Fruit fly (Drosophila melanogaster) whole organism, embryonic: Measurements from ENCODE around the gene amrt.

ENCODE experiments used
- Antp ChIP-seq: fragments of 200-800 bp; sonication (Bioruptor generic); optimal IDR thresholded peaks from 3 replicates; lab custom pipeline; 2016; ENCODE audit warnings: missing biosample characterization, missing genetic modification characterization
- Asciz ChIP-seq: fragments of 200-800 bp; sonication (Bioruptor generic); optimal IDR thresholded peaks from 2 replicates; lab custom pipeline; 2017; ENCODE audit warnings: missing biosample characterization, mild to moderate bottlenecking, missing genetic modification characterization, missing genetic modification reagents
- CG10654 ChIP-seq: fragments of 200-800 bp; sonication (Bioruptor generic); optimal IDR thresholded peaks from 2 replicates; lab custom pipeline; 2016; ENCODE audit warnings: missing biosample characterization, missing genetic modification characterization
- CG12659 ChIP-seq: fragments of 200-800 bp; sonication (Bioruptor generic); optimal IDR thresholded peaks from 3 replicates; lab custom pipeline; 2017; ENCODE audit warnings: mild to moderate bottlenecking, missing biosample characterization, missing genetic modification reagents, missing genetic modification characterization
- CG12942 ChIP-seq: fragments of 200-800 bp; sonication (Bioruptor generic); optimal IDR thresholded peaks from 3 replicates; lab custom pipeline; 2016; ENCODE audit warnings: missing biosample characterization, missing genetic modification characterization
- CG13624 ChIP-seq: fragments of 200-800 bp; sonication (Bioruptor generic); optimal IDR thresholded peaks from 2 replicates; lab custom pipeline; 2016; ENCODE audit warnings: missing biosample characterization, missing genetic modification characterization
- CG15514 ChIP-seq: fragments of 200-800 bp; sonication (Bioruptor generic); optimal IDR thresholded peaks from 3 replicates; lab custom pipeline; 2017; ENCODE audit warnings: missing biosample characterization, missing genetic modification characterization, mild to moderate bottlenecking, moderate library complexity, missing genetic modification reagents
- CG1603 ChIP-seq: fragments of 200-800 bp; sonication (Bioruptor generic); optimal IDR thresholded peaks from 2 replicates; lab custom pipeline; 2019; ENCODE audit warnings: missing biosample characterization, mild to moderate bottlenecking, missing genetic modification characterization, moderate library complexity
- CG2116 ChIP-seq: fragments of 200-800 bp; sonication (Bioruptor generic); optimal IDR thresholded peaks from 3 replicates; lab custom pipeline; 2018; ENCODE audit warnings: missing biosample characterization, mild to moderate bottlenecking, missing genetic modification characterization
- CG3281 ChIP-seq: fragments of 200-800 bp; sonication (Bioruptor generic); optimal IDR thresholded peaks from 3 replicates; lab custom pipeline; 2017; ENCODE audit warnings: missing biosample characterization, mild to moderate bottlenecking, missing genetic modification characterization
- CG4617 ChIP-seq: fragments of 200-800 bp; sonication (Bioruptor generic); optimal IDR thresholded peaks from 3 replicates; lab custom pipeline; 2016; ENCODE audit warnings: missing biosample characterization, missing genetic modification characterization, borderline replicate concordance
- CG4707 ChIP-seq: fragments of 200-800 bp; sonication (Bioruptor generic); optimal IDR thresholded peaks from 2 replicates; lab custom pipeline; 2018; ENCODE audit warnings: missing biosample characterization, mild to moderate bottlenecking, missing genetic modification characterization, moderate library complexity
- CG6254 ChIP-seq: fragments of 200-800 bp; sonication (Bioruptor generic); optimal IDR thresholded peaks from 3 replicates; lab custom pipeline; 2017; ENCODE audit warnings: mild to moderate bottlenecking, missing biosample characterization, missing genetic modification reagents, missing genetic modification characterization
- CG6654 ChIP-seq: fragments of 200-800 bp; sonication (Bioruptor generic); optimal IDR thresholded peaks from 2 replicates; lab custom pipeline; 2017; ENCODE audit warnings: missing biosample characterization, mild to moderate bottlenecking, missing genetic modification characterization
- CG6689 ChIP-seq: fragments of 200-800 bp; sonication (Bioruptor generic); IDR thresholded peaks from 2 replicates; pipeline ENCODE4 v1.3.6; 2022; ENCODE audit warnings: missing biosample characterization, missing genetic modification characterization
- CG6791 ChIP-seq: fragments of 200-800 bp; sonication (Bioruptor generic); IDR thresholded peaks from 3 replicates; pipeline ENCODE4 v1.3.6; 2022; ENCODE audit warnings: missing biosample characterization, missing genetic modification characterization; ENCODE audit not compliant: partially characterized antibody
- CG7357 ChIP-seq: fragments of 200-800 bp; sonication (Bioruptor generic); IDR thresholded peaks from 3 replicates; pipeline ENCODE4 v1.3.6; 2022; ENCODE audit warnings: missing biosample characterization, missing genetic modification characterization
- CG8944 ChIP-seq: fragments of 200-800 bp; sonication (Bioruptor generic); optimal IDR thresholded peaks from 3 replicates; lab custom pipeline; 2016; ENCODE audit warnings: missing biosample characterization, missing genetic modification characterization
- Camta ChIP-seq: fragments of 200-800 bp; sonication (Bioruptor generic); optimal IDR thresholded peaks from 2 replicates; lab custom pipeline; 2016; ENCODE audit warnings: missing biosample characterization, missing genetic modification characterization
- Dip3 ChIP-seq: fragments of 200-800 bp; sonication (Bioruptor generic); optimal IDR thresholded peaks from 3 replicates; lab custom pipeline; 2016; ENCODE audit warnings: missing biosample characterization, missing genetic modification characterization
- Drgx ChIP-seq: fragments of 200-800 bp; sonication (Bioruptor generic); IDR thresholded peaks from 2 replicates; pipeline ENCODE4 v1.3.6; 2022; ENCODE audit warnings: missing biosample characterization, missing genetic modification characterization
- E2f2 ChIP-seq: fragments of 200-800 bp; sonication (Bioruptor generic); IDR thresholded peaks from 2 replicates; pipeline ENCODE4 v1.3.6; 2022; ENCODE audit warnings: missing biosample characterization, missing genetic modification characterization
- Eip74EF ChIP-seq, 2 experiments: fragments of 200-800 bp in 1 of 2; fragments of >200 bp in 1 of 2; sonication (Bioruptor generic) in 1 of 2; optimal IDR thresholded peaks; 2 replicates each; lab custom pipeline; 2017 to 2019; ENCODE audit warnings: missing biosample characterization in 2 of 2, missing genetic modification characterization in 2 of 2, mild to moderate bottlenecking in 1 of 2, moderate library complexity in 1 of 2
- HLH54F ChIP-seq: fragments of 200-800 bp; sonication (Bioruptor generic); optimal IDR thresholded peaks from 3 replicates; lab custom pipeline; 2016; ENCODE audit warnings: missing biosample characterization, missing genetic modification characterization
- HmgZ ChIP-seq: fragments of 200-800 bp; sonication (Bioruptor generic); optimal IDR thresholded peaks from 2 replicates; lab custom pipeline; 2018; ENCODE audit warnings: missing biosample characterization, mild to moderate bottlenecking, missing genetic modification characterization
- MESR4 ChIP-seq: fragments of 200-800 bp; sonication (Bioruptor generic); optimal IDR thresholded peaks from 2 replicates; lab custom pipeline; 2018; ENCODE audit warnings: missing biosample characterization, mild to moderate bottlenecking, missing genetic modification characterization, moderate library complexity
- Meics ChIP-seq: fragments of 200-800 bp; sonication (Bioruptor generic); optimal IDR thresholded peaks from 2 replicates; lab custom pipeline; 2017; ENCODE audit warnings: missing biosample characterization, mild to moderate bottlenecking, missing genetic modification characterization
- Mrtf ChIP-seq: fragments of 200-800 bp; sonication (Bioruptor generic); IDR thresholded peaks from 3 replicates; pipeline ENCODE4 v1.3.6; 2022; ENCODE audit warnings: missing biosample characterization, missing genetic modification characterization
- Oaz ChIP-seq: fragments of 200-800 bp; sonication (Bioruptor generic); IDR thresholded peaks from 2 replicates; pipeline ENCODE4 v1.3.6; 2022; ENCODE audit warnings: missing biosample characterization, missing genetic modification characterization
- Side ChIP-seq: fragments of 200-800 bp; sonication (Bioruptor generic); optimal IDR thresholded peaks from 2 replicates; lab custom pipeline; 2016; ENCODE audit warnings: missing biosample characterization, missing genetic modification characterization
- Spps ChIP-seq: fragments of 200-800 bp; sonication (Bioruptor generic); optimal IDR thresholded peaks from 2 replicates; lab custom pipeline; 2018; ENCODE audit warnings: missing biosample characterization, mild to moderate bottlenecking, missing genetic modification characterization
- abd-A ChIP-seq: fragments of 200-800 bp; sonication (Bioruptor generic); optimal IDR thresholded peaks from 3 replicates; lab custom pipeline; 2019; ENCODE audit warnings: missing biosample characterization, mild to moderate bottlenecking, missing genetic modification characterization, moderate library complexity
- bab2 ChIP-seq: fragments of 200-800 bp; sonication (Bioruptor generic); optimal IDR thresholded peaks from 2 replicates; lab custom pipeline; 2016; ENCODE audit warnings: missing biosample characterization, missing genetic modification characterization
- cg ChIP-seq: fragments of 200-800 bp; sonication (Bioruptor generic); optimal IDR thresholded peaks from 3 replicates; lab custom pipeline; 2019; ENCODE audit warnings: missing biosample characterization, mild to moderate bottlenecking, missing genetic modification characterization, moderate library complexity
- ci ChIP-seq: fragments of 200-800 bp; sonication (Bioruptor generic); IDR thresholded peaks from 3 replicates; pipeline ENCODE4 v1.3.6; 2022; ENCODE audit warnings: missing biosample characterization, missing genetic modification characterization
- ftz-f1 ChIP-seq: fragments of 200-800 bp; sonication (Bioruptor generic); optimal IDR thresholded peaks from 2 replicates; lab custom pipeline; 2016; ENCODE audit warnings: missing biosample characterization, missing genetic modification characterization
- hkb ChIP-seq, 2 experiments: fragments of 200-800 bp in 1 of 2; fragments of >200 bp in 1 of 2; sonication (Bioruptor generic) in 1 of 2; IDR thresholded peaks in 1 of 2; optimal IDR thresholded peaks in 1 of 2; 2 replicates each; pipeline versions ENCODE4 v1.3.6 to Lab custom; 2017 to 2022; ENCODE audit warnings: missing biosample characterization in 1 of 2, missing genetic modification characterization in 1 of 2
- inv ChIP-seq: fragments of 200-800 bp; sonication (Bioruptor generic); IDR thresholded peaks from 2 replicates; pipeline ENCODE4 v1.3.6; 2022; ENCODE audit warnings: missing biosample characterization, missing genetic modification characterization; ENCODE audit not compliant: partially characterized antibody
- jumu ChIP-seq: fragments of 200-800 bp; sonication (Bioruptor generic); optimal IDR thresholded peaks from 3 replicates; lab custom pipeline; 2016; ENCODE audit warnings: missing biosample characterization, missing genetic modification characterization
- kah ChIP-seq: fragments of 200-800 bp; sonication (Bioruptor generic); optimal IDR thresholded peaks from 2 replicates; lab custom pipeline; 2018; ENCODE audit warnings: missing biosample characterization, mild to moderate bottlenecking, missing genetic modification characterization
- pho ChIP-seq: fragments of 200-800 bp; sonication (Bioruptor generic); optimal IDR thresholded peaks from 2 replicates; lab custom pipeline; 2016; ENCODE audit warnings: missing biosample characterization, missing genetic modification characterization
- psq ChIP-seq: fragments of 200-800 bp; sonication (Bioruptor generic); optimal IDR thresholded peaks from 2 replicates; lab custom pipeline; 2017; ENCODE audit warnings: missing biosample characterization, missing genetic modification characterization
- pzg ChIP-seq: fragments of 200-800 bp; sonication (Bioruptor generic); optimal IDR thresholded peaks from 3 replicates; lab custom pipeline; 2018; ENCODE audit warnings: missing biosample characterization, mild to moderate bottlenecking, missing genetic modification characterization, moderate library complexity
- sima ChIP-seq: fragments of 200-800 bp; sonication (Bioruptor generic); optimal IDR thresholded peaks from 2 replicates; lab custom pipeline; 2016; ENCODE audit warnings: missing biosample characterization, missing genetic modification characterization
- toy ChIP-seq: fragments of 200-800 bp; sonication (Bioruptor generic); IDR thresholded peaks from 2 replicates; pipeline ENCODE4 v1.3.6; 2022; ENCODE audit warnings: missing biosample characterization, missing genetic modification characterization
- twi ChIP-seq: fragments of 200-800 bp; optimal IDR thresholded peaks from 2 replicates; lab custom pipeline; 2019; ENCODE audit warnings: missing biosample characterization, mild to moderate bottlenecking, missing genetic modification characterization, moderate library complexity
- vvl ChIP-seq: fragments of 200-800 bp; sonication (Bioruptor generic); IDR thresholded peaks from 2 replicates; pipeline ENCODE4 v1.3.6; 2022; ENCODE audit warnings: missing biosample characterization, missing genetic modification characterization
- wdn ChIP-seq: fragments of 200-800 bp; sonication (Bioruptor generic); IDR thresholded peaks from 2 replicates; pipeline ENCODE4 v1.3.6; 2022; ENCODE audit warnings: missing biosample characterization, missing genetic modification characterization

amrt gene

DNA sequence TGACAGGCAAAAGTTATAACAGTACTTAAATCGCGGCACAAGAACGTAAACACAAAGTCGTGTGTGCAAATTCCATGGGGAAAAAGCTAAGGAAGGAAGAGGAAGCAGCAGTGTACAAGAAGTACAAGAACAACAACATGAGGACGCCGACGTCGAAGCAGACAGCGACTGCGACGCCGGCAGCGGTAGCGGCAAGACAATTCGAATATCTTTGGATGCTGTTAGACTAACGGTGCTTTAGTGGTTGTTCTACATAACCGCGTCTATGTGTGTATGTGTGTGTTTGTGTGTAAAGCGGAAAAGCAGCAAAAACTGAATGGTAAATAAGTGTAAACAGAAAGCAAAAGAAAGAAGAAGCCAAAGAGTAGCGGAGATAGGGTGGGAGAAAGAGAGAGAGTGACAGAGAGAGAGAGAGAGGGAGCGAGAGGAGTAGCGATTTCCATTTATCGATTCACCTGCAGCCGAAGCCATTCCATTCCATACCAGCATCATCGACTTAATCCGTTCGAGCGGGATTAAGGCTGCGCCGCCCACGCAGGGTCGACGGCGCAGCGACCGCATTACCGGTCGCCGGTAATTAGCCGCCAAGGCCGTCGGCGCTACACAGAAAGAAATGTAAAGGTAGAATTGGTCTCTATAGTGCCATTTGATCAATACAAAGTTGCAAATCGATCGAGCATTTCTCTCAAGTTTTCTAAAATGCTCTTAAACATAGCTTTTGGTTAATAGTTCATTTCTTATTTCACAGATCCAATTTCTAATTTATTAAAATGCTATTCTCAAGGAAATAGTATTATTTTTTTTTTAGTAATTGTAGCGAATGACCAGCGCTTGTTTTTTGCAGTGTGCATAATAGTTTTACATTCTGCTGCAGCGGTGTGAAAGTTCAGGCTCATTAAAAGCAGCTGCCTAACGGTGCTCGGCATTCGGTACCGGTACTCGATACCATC is 2.0 kb downstream of the amrt start (continued):
- TF ChIP-seq Antp (GFP tag; lab: Kevin White, UChicago) (peak; percentile 11), CG12942 (GFP tag; lab: Kevin White, UChicago) (no peak), sima (GFP tag; lab: Kevin White, UChicago) (no peak), CG4617 (GFP tag; lab: Kevin White, UChicago) (no peak), psq (GFP tag; lab: Kevin White, UChicago) (peak; percentile 31), MESR4 (no peak), Meics (GFP tag; lab: Kevin White, UChicago) (peak; percentile 33), wdn (no peak), abd-A (tag; lab: Kevin White, UChicago) (peak; percentile 50), CG3281 (GFP tag; lab: Kevin White, UChicago) (peak; percentile 49), vvl (GFP tag; lab: Robert Waterston, UW) (peak; percentile 73), CG8944 (GFP tag; lab: Kevin White, UChicago) (peak; percentile 36), kah (GFP tag; lab: Kevin White, UChicago) (no peak), hkb (optimal IDR thresholded peaks at IDR 0.05; lab: Kevin White, UChicago) (no peak), hkb (GFP tag; IDR thresholded peaks at IDR 0.05; lab: Robert Waterston, UW) (peak; percentile 59), CG4707 (GFP tag; lab: Kevin White, UChicago) (no peak), Asciz (GFP tag; lab: Kevin White, UChicago) (peak; percentile 61), Dip3 (GFP tag; lab: Kevin White, UChicago) (peak; percentile 4), CG6689 (GFP tag; lab: Robert Waterston, UW) (0 out of 2 replicates have a peak, but pooled peaks have one; percentile 30), CG13624 (GFP tag; lab: Kevin White, UChicago) (peak; percentile 20), toy (GFP tag; lab: Robert Waterston, UW) (no peak), jumu (GFP tag; lab: Kevin White, UChicago) (peak; percentile 30), Oaz (GFP tag; lab: Robert Waterston, UW) (no peak), CG2116 (GFP tag; lab: Kevin White, UChicago) (peak; percentile 4), HmgZ (tag; lab: Kevin White, UChicago) (no peak), CG12659 (peak; percentile 30), Drgx (GFP tag; lab: Robert Waterston, UW) (peak; percentile 66), bab2 (GFP tag; lab: Kevin White, UChicago) (no peak), Spps (tag; lab: Kevin White, UChicago) (no peak), CG1603 (tag; lab: Kevin White, UChicago) (no peak), Eip74EF (GFP tag; optimal IDR thresholded peaks at IDR 0.05; lab: Kevin White, UChicago) (peak in 1 of 2 experiments; percentile 15), HLH54F (peak; percentile 11), Side (GFP tag; lab: Kevin White, UChicago) (no peak), inv (GFP tag; lab: Robert Waterston, UW) (no peak), pzg (no peak), cg (GFP tag; lab: Kevin White, UChicago) (peak; percentile 63), twi (tag; lab: Kevin White, UChicago) (no peak), CG6654 (GFP tag; lab: Kevin White, UChicago) (peak; percentile 24), pho (GFP tag; lab: Kevin White, UChicago) (peak; percentile 6), CG10654 (GFP tag; lab: Kevin White, UChicago) (peak; percentile 24), CG6254 (GFP tag; lab: Kevin White, UChicago) (peak; percentile 54), CG15514 (GFP tag; lab: Kevin White, UChicago) (peak; percentile 18), Mrtf (GFP tag; lab: Robert Waterston, UW) (no peak), E2f2 (GFP tag; lab: Robert Waterston, UW) (no peak), ci (GFP tag; lab: Robert Waterston, UW) (peak; percentile 36; the same call in 1 of the 3 replicates), CG6791 (no peak), Camta (peak; percentile 53), CG7357 (no peak), ftz-f1 (GFP tag; lab: Kevin White, UChicago) (peak; percentile 12)
